Worm (Caenorhabditis elegans): ENCODE data around the gene T23G7.2.
A peak's percentile ranks its signal among the peaks of the same experiment; 100 is the strongest.

T23G7.2 gene

ce11 chrII:9178811-9179210 is 6.1 kb upstream of the T23G7.2 start:
- TF ChIP-seq lin-15B (tag; optimal IDR thresholded peaks at IDR 0.05) (no peak), aly-2 (tag; optimal IDR thresholded peaks at IDR 0.05) (no peak), nhr-23 (tag; optimal IDR thresholded peaks at IDR 0.05) (no peak), eor-1 (tag; optimal IDR thresholded peaks at IDR 0.05) (no peak), ztf-11 (tag; optimal IDR thresholded peaks at IDR 0.05) (no peak), mdl-1 (tag; optimal IDR thresholded peaks at IDR 0.05) (no peak), hmg-11 (tag; optimal IDR thresholded peaks at IDR 0.05) (no peak), pha-4 (tag; optimal IDR thresholded peaks at IDR 0.05) (no peak), R02D3.7 (tag; optimal IDR thresholded peaks at IDR 0.05) (no peak), ama-1 (optimal IDR thresholded peaks at IDR 0.05) (no peak), ceh-9 (tag; optimal IDR thresholded peaks at IDR 0.05) (no peak), nhr-237 (tag; optimal IDR thresholded peaks at IDR 0.05) (no peak), ceh-16 (tag; optimal IDR thresholded peaks at IDR 0.05) (no peak), nhr-67 (tag; optimal IDR thresholded peaks at IDR 0.05) (no peak), nfya-1 (tag; optimal IDR thresholded peaks at IDR 0.05; ENCODE audit: insufficient read depth) (no peak), daf-12 (tag; optimal IDR thresholded peaks at IDR 0.05) (no peak), nhr-43 (tag; optimal IDR thresholded peaks at IDR 0.05; ENCODE audit: poor library complexity, severe bottlenecking) (no peak), sea-2 (GFP tag; optimal IDR thresholded peaks at IDR 0.05) (no peak), fkh-2 (tag; optimal IDR thresholded peaks at IDR 0.05) (no peak)

ce11 chrII:9177080-9177479 is 4.3 kb upstream of the T23G7.2 start, which contains the start of the genes sec-5 and pir-1:
Gene sec-5, minus strand, starts transcription at chrII:9177152.
Gene pir-1, plus strand, starts transcription at chrII:9177300.
- TF ChIP-seq egl-5 (tag; optimal IDR thresholded peaks at IDR 0.05) (peak; percentile 40), lin-15B (tag; optimal IDR thresholded peaks at IDR 0.05) (peak; percentile 58), pha-4 (tag; optimal IDR thresholded peaks at IDR 0.05) (peak; percentile 82), hmg-11 (tag; optimal IDR thresholded peaks at IDR 0.05) (peak; percentile 23), unc-39 (tag; optimal IDR thresholded peaks at IDR 0.05) (no peak), elt-2 (tag; optimal IDR thresholded peaks at IDR 0.05) (peak; percentile 16), nfya-1 (tag; optimal IDR thresholded peaks at IDR 0.05; ENCODE audit: insufficient read depth) (peak; percentile 45), lin-39 (tag; optimal IDR thresholded peaks at IDR 0.05) (peak; percentile 48), mdl-1 (tag; optimal IDR thresholded peaks at IDR 0.05) (no peak)

- no peak for TF ChIP-seq fkh-2 (tag; optimal IDR thresholded peaks at IDR 0.05)
- no peak for TF ChIP-seq nhr-77 (tag; optimal IDR thresholded peaks at IDR 0.05)
- TF ChIP-seq egl-5 (tag; optimal IDR thresholded peaks at IDR 0.05) = no peak
- TF ChIP-seq snpc-4 (tag; optimal IDR thresholded peaks at IDR 0.05) = no peak
- no peak for TF ChIP-seq ceh-28 (tag; optimal IDR thresholded peaks at IDR 0.05)
Observed at ce11 chrII:9176523-9176922, 3.8 kb upstream of the T23G7.2 start.

- TF ChIP-seq ceh-16 (tag; optimal IDR thresholded peaks at IDR 0.05) (no peak), aly-2 (tag; optimal IDR thresholded peaks at IDR 0.05) (no peak), nhr-28 (tag; optimal IDR thresholded peaks at IDR 0.05) (no peak), R02D3.7 (tag; optimal IDR thresholded peaks at IDR 0.05) (no peak), nhr-67 (tag; optimal IDR thresholded peaks at IDR 0.05) (no peak), ama-1 (optimal IDR thresholded peaks at IDR 0.05) (no peak), pha-4 (tag; optimal IDR thresholded peaks at IDR 0.05) (no peak), egl-27 (tag; optimal IDR thresholded peaks at IDR 0.05) (no peak), hmg-11 (tag; optimal IDR thresholded peaks at IDR 0.05) (no peak), skn-1 (tag; optimal IDR thresholded peaks at IDR 0.05) (no peak), pqm-1 (tag; optimal IDR thresholded peaks at IDR 0.05) (no peak), egl-5 (tag; optimal IDR thresholded peaks at IDR 0.05) (no peak), elt-3 (tag; optimal IDR thresholded peaks at IDR 0.05) (no peak), mml-1 (tag; optimal IDR thresholded peaks at IDR 0.05) (no peak), tbx-2 (tag; optimal IDR thresholded peaks at IDR 0.05) (no peak), nhr-11 (tag; optimal IDR thresholded peaks at IDR 0.05) (no peak), zag-1 (tag; optimal IDR thresholded peaks at IDR 0.05) (no peak), nhr-77 (tag; optimal IDR thresholded peaks at IDR 0.05) (no peak), ceh-28 (tag; optimal IDR thresholded peaks at IDR 0.05) (no peak)
Observed at ce11 chrII:9173471-9173870, 722 bp upstream of the T23G7.2 start.
